Fruit fly (Drosophila melanogaster) whole organism, embryonic: ENCODE data around the gene MtnF.
A peak's percentile ranks its signal among the peaks of the same experiment; 100 is the strongest.

Source experiments
- Aef1 ChIP-seq: fragments of 200-800 bp; sonication (Bioruptor generic); IDR thresholded peaks from 3 replicates; pipeline ENCODE4 v1.3.6; 2022; ENCODE audit warnings: missing biosample characterization, missing genetic modification characterization
- BEAF-32 ChIP-seq: fragments of 200-800 bp; sonication (Bioruptor generic); optimal IDR thresholded peaks from 3 replicates; lab custom pipeline; 2017; ENCODE audit warnings: missing biosample characterization, missing genetic modification characterization, mild to moderate bottlenecking, moderate library complexity, missing genetic modification reagents
- CG10209 ChIP-seq: fragments of 200-800 bp; sonication (Bioruptor generic); optimal IDR thresholded peaks from 3 replicates; lab custom pipeline; 2017; ENCODE audit warnings: missing biosample characterization, mild to moderate bottlenecking, missing genetic modification characterization, missing genetic modification reagents
- CG1024 ChIP-seq: fragments of 200-800 bp; sonication (Bioruptor generic); IDR thresholded peaks from 2 replicates; pipeline ENCODE4 v1.3.6; 2022; ENCODE audit warnings: missing biosample characterization, missing genetic modification characterization
- CG10654 ChIP-seq: fragments of 200-800 bp; sonication (Bioruptor generic); optimal IDR thresholded peaks from 2 replicates; lab custom pipeline; 2016; ENCODE audit warnings: missing biosample characterization, missing genetic modification characterization
- CG11093 ChIP-seq: fragments of 200-800 bp; sonication (Bioruptor generic); IDR thresholded peaks from 3 replicates; pipeline ENCODE4 v1.3.6; 2022; ENCODE audit warnings: missing biosample characterization, missing genetic modification characterization
- CG11247 ChIP-seq: fragments of 200-800 bp; sonication (Bioruptor generic); IDR thresholded peaks from 2 replicates; pipeline ENCODE4 v1.3.6; 2022; ENCODE audit warnings: missing biosample characterization, missing genetic modification characterization
- CG11723 ChIP-seq: fragments of 200-800 bp; sonication (Bioruptor generic); optimal IDR thresholded peaks from 2 replicates; lab custom pipeline; 2017; ENCODE audit warnings: missing biosample characterization, mild to moderate bottlenecking, missing genetic modification characterization
- CG12236 ChIP-seq: fragments of 200-800 bp; sonication (Bioruptor generic); optimal IDR thresholded peaks from 2 replicates; lab custom pipeline; 2016; ENCODE audit warnings: missing biosample characterization, missing genetic modification characterization
- CG12769 ChIP-seq: fragments of 200-800 bp; sonication (Bioruptor generic); optimal IDR thresholded peaks from 2 replicates; lab custom pipeline; 2019; ENCODE audit warnings: missing biosample characterization, mild to moderate bottlenecking, missing genetic modification characterization, moderate library complexity
- CG13624 ChIP-seq: fragments of 200-800 bp; sonication (Bioruptor generic); optimal IDR thresholded peaks from 2 replicates; lab custom pipeline; 2016; ENCODE audit warnings: missing biosample characterization, missing genetic modification characterization
- CG14965 ChIP-seq: fragments of 200-800 bp; sonication (Bioruptor generic); optimal IDR thresholded peaks from 2 replicates; lab custom pipeline; 2016; ENCODE audit warnings: missing biosample characterization, missing genetic modification characterization, borderline replicate concordance
- CG16863 ChIP-seq: fragments of 200-800 bp; sonication (Bioruptor generic); optimal IDR thresholded peaks from 3 replicates; lab custom pipeline; 2016; ENCODE audit warnings: missing biosample characterization, missing genetic modification characterization
- CG17361 ChIP-seq: fragments of 200-800 bp; sonication (Bioruptor generic); IDR thresholded peaks from 3 replicates; pipeline ENCODE4 v1.3.6; 2022; ENCODE audit warnings: missing biosample characterization, missing genetic modification characterization
- CG2202 ChIP-seq: fragments of 200-800 bp; sonication (Bioruptor generic); optimal IDR thresholded peaks from 2 replicates; lab custom pipeline; 2018; ENCODE audit warnings: missing biosample characterization, mild to moderate bottlenecking, missing genetic modification characterization
- CG31388 ChIP-seq: fragments of 200-800 bp; sonication (Bioruptor generic); optimal IDR thresholded peaks from 2 replicates; lab custom pipeline; 2016; ENCODE audit warnings: missing biosample characterization, missing genetic modification characterization
- CG3163 ChIP-seq: fragments of 200-800 bp; sonication (Bioruptor generic); optimal IDR thresholded peaks from 3 replicates; lab custom pipeline; 2016; ENCODE audit warnings: missing biosample characterization, missing genetic modification characterization
- CG42726 ChIP-seq: fragments of 200-800 bp; sonication (Bioruptor generic); IDR thresholded peaks from 2 replicates; pipeline ENCODE4 v1.3.6; 2022; ENCODE audit warnings: missing biosample characterization, missing genetic modification characterization; ENCODE audit not compliant: partially characterized antibody
- CG5953 ChIP-seq: fragments of 200-800 bp; sonication (Bioruptor generic); IDR thresholded peaks from 2 replicates; pipeline ENCODE4 v1.3.6; 2022; ENCODE audit warnings: missing biosample characterization, missing genetic modification characterization
- CG6272 ChIP-seq: fragments of 200-800 bp; sonication (Bioruptor generic); IDR thresholded peaks from 2 replicates; pipeline ENCODE4 v1.3.6; 2022; ENCODE audit warnings: missing biosample characterization, missing genetic modification characterization
- CG7786 ChIP-seq: fragments of 200-800 bp; sonication (Bioruptor generic); optimal IDR thresholded peaks from 2 replicates; lab custom pipeline; 2016; ENCODE audit warnings: missing biosample characterization, missing genetic modification characterization
- CG8388 ChIP-seq: fragments of 200-800 bp; sonication (Bioruptor generic); optimal IDR thresholded peaks from 2 replicates; lab custom pipeline; 2019; ENCODE audit warnings: missing biosample characterization, mild to moderate bottlenecking, missing genetic modification characterization, moderate library complexity
- CG8478 ChIP-seq: fragments of >200 bp; optimal IDR thresholded peaks from 2 replicates; lab custom pipeline; 2018
- CG9876 ChIP-seq: fragments of 200-800 bp; sonication (Bioruptor generic); optimal IDR thresholded peaks from 2 replicates; lab custom pipeline; 2016; ENCODE audit warnings: missing biosample characterization, missing genetic modification characterization
- D19A ChIP-seq: fragments of 200-800 bp; optimal IDR thresholded peaks from 3 replicates; lab custom pipeline; 2019; ENCODE audit warnings: missing biosample characterization, mild to moderate bottlenecking, missing genetic modification characterization, moderate library complexity
- Dll ChIP-seq: fragments of 200-800 bp; sonication (Bioruptor generic); IDR thresholded peaks from 4 replicates; pipeline ENCODE4 v1.3.6; 2022; ENCODE audit warnings: missing biosample characterization, missing genetic modification characterization; ENCODE audit not compliant: partially characterized antibody
- Elba2 ChIP-seq: fragments of 200-800 bp; sonication (Bioruptor generic); optimal IDR thresholded peaks from 3 replicates; lab custom pipeline; 2016; ENCODE audit warnings: missing biosample characterization, missing genetic modification characterization
- Gug ChIP-seq: fragments of 200-800 bp; sonication (Bioruptor generic); IDR thresholded peaks from 4 replicates; pipeline ENCODE4 v1.3.6; 2022; ENCODE audit warnings: missing biosample characterization, missing genetic modification characterization
- Hr39 ChIP-seq: fragments of >200 bp; optimal IDR thresholded peaks from 2 replicates; lab custom pipeline; 2017
- Hsf ChIP-seq: fragments of 200-800 bp; sonication (Bioruptor generic); optimal IDR thresholded peaks from 3 replicates; lab custom pipeline; 2016; ENCODE audit warnings: missing biosample characterization, missing genetic modification characterization
- Lpt ChIP-seq: fragments of >200 bp; optimal IDR thresholded peaks from 2 replicates; lab custom pipeline; 2018; ENCODE audit warnings: missing biosample characterization, missing genetic modification characterization
- MESR4 ChIP-seq: fragments of 200-800 bp; sonication (Bioruptor generic); optimal IDR thresholded peaks from 2 replicates; lab custom pipeline; 2018; ENCODE audit warnings: missing biosample characterization, mild to moderate bottlenecking, missing genetic modification characterization, moderate library complexity
- Med ChIP-seq: fragments of 200-800 bp; sonication (Bioruptor generic); peaks from one replicate; lab custom pipeline; 2016; ENCODE audit warnings: missing biosample characterization, missing genetic modification characterization, mild to moderate bottlenecking, inconsistent platforms, moderate library complexity
- Opbp ChIP-seq: fragments of 200-800 bp; sonication (Bioruptor generic); IDR thresholded peaks from 3 replicates; pipeline ENCODE4 v1.3.6; 2022; ENCODE audit warnings: missing biosample characterization, missing genetic modification characterization; ENCODE audit not compliant: partially characterized antibody
- Optix ChIP-seq: fragments of 200-800 bp; sonication (Bioruptor generic); IDR thresholded peaks from 3 replicates; pipeline ENCODE4 v1.3.6; 2022; ENCODE audit warnings: missing biosample characterization, missing genetic modification characterization
- Sry-β ChIP-seq: fragments of 200-800 bp; sonication (Bioruptor generic); optimal IDR thresholded peaks from 2 replicates; lab custom pipeline; 2018; ENCODE audit warnings: missing biosample characterization, mild to moderate bottlenecking, missing genetic modification characterization, moderate library complexity
- abd-A ChIP-seq: fragments of 200-800 bp; sonication (Bioruptor generic); optimal IDR thresholded peaks from 3 replicates; lab custom pipeline; 2019; ENCODE audit warnings: missing biosample characterization, mild to moderate bottlenecking, missing genetic modification characterization, moderate library complexity
- cas ChIP-seq: fragments of 200-800 bp; sonication (Bioruptor generic); IDR thresholded peaks from 2 replicates; pipeline ENCODE4 v1.3.6; 2022; ENCODE audit warnings: missing biosample characterization, missing genetic modification characterization
- corto ChIP-seq: fragments of 200-800 bp; sonication (Bioruptor generic); optimal IDR thresholded peaks from 2 replicates; lab custom pipeline; 2016; ENCODE audit warnings: missing biosample characterization, mild to moderate bottlenecking, missing genetic modification characterization, moderate library complexity
- dati ChIP-seq: fragments of 200-800 bp; sonication (Bioruptor generic); IDR thresholded peaks from 2 replicates; pipeline ENCODE4 v1.3.6; 2022; ENCODE audit warnings: missing biosample characterization, missing genetic modification characterization
- esg ChIP-seq: fragments of 200-800 bp; sonication (Bioruptor generic); conservative IDR thresholded peaks from 2 replicates; pipeline ENCODE4 v1.3.6; 2022; ENCODE audit warnings: missing biosample characterization, missing genetic modification characterization
- gfzf ChIP-seq: fragments of 200-800 bp; sonication (Bioruptor generic); optimal IDR thresholded peaks from 2 replicates; lab custom pipeline; 2016; ENCODE audit warnings: missing biosample characterization, mild to moderate bottlenecking, missing genetic modification characterization, moderate library complexity
- hbn ChIP-seq: fragments of 200-800 bp; sonication (Bioruptor generic); IDR thresholded peaks from 2 replicates; pipeline ENCODE4 v1.3.6; 2022; ENCODE audit warnings: missing biosample characterization, missing genetic modification characterization; ENCODE audit not compliant: partially characterized antibody
- mld ChIP-seq: fragments of 200-800 bp; sonication (Bioruptor generic); IDR thresholded peaks from 3 replicates; pipeline ENCODE4 v1.3.6; 2022; ENCODE audit warnings: missing biosample characterization, missing genetic modification characterization; ENCODE audit not compliant: partially characterized antibody
- nom ChIP-seq: fragments of 200-800 bp; sonication (Bioruptor generic); optimal IDR thresholded peaks from 2 replicates; lab custom pipeline; 2017; ENCODE audit warnings: missing biosample characterization, missing genetic modification characterization, mild to moderate bottlenecking, moderate library complexity, missing genetic modification reagents
- peb ChIP-seq: fragments of 200-800 bp; sonication (Bioruptor generic); IDR thresholded peaks from 2 replicates; pipeline ENCODE4 v1.3.6; 2022; ENCODE audit warnings: missing biosample characterization, missing genetic modification characterization
- ro ChIP-seq: fragments of 200-800 bp; sonication (Bioruptor generic); IDR thresholded peaks from 2 replicates; pipeline ENCODE4 v1.3.6; 2022; ENCODE audit warnings: missing biosample characterization, missing genetic modification characterization
- stc ChIP-seq: fragments of 200-800 bp; sonication (Bioruptor generic); IDR thresholded peaks from 2 replicates; pipeline ENCODE4 v1.3.6; 2022; ENCODE audit warnings: missing biosample characterization, missing genetic modification characterization
- tin ChIP-seq: fragments of 200-800 bp; sonication (Bioruptor generic); optimal IDR thresholded peaks from 3 replicates; lab custom pipeline; 2016; ENCODE audit warnings: missing biosample characterization, missing genetic modification characterization
- trem ChIP-seq: fragments of 200-800 bp; optimal IDR thresholded peaks from 3 replicates; lab custom pipeline; 2019; ENCODE audit warnings: missing biosample characterization, mild to moderate bottlenecking, missing genetic modification characterization, moderate library complexity
- vvl ChIP-seq: fragments of 200-800 bp; sonication (Bioruptor generic); IDR thresholded peaks from 2 replicates; pipeline ENCODE4 v1.3.6; 2022; ENCODE audit warnings: missing biosample characterization, missing genetic modification characterization
- z ChIP-seq: fragments of 200-800 bp; sonication (Bioruptor generic); IDR thresholded peaks from 3 replicates; pipeline ENCODE4 v1.3.6; 2022; ENCODE audit warnings: missing biosample characterization, missing genetic modification characterization

The MtnF gene

dm6 chr3R:24585042-24585698, 49.8 kb downstream of the MtnF start, which contains the start of the genes CG13625 and mld (continued):
- TF ChIP-seq Sry-β (GFP tag; lab: Kevin White, UChicago) (no peak), Opbp (no peak), Lpt (GFP tag; lab: Kevin White, UChicago) (no peak), CG16863 (GFP tag; lab: Kevin White, UChicago) (peak; percentile 28), peb (GFP tag; lab: Robert Waterston, UW) (no peak), z (GFP tag; lab: Robert Waterston, UW) (no peak), CG10209 (GFP tag; lab: Kevin White, UChicago) (no peak), CG14965 (GFP tag; lab: Kevin White, UChicago) (no peak), CG17361 (no peak), cas (GFP tag; lab: Robert Waterston, UW) (no peak), stc (no peak), Optix (GFP tag; lab: Robert Waterston, UW) (no peak), corto (GFP tag; lab: Kevin White, UChicago) (no peak), Elba2 (GFP tag; lab: Kevin White, UChicago) (no peak), gfzf (peak; percentile 80), Hsf (GFP tag; lab: Kevin White, UChicago) (no peak), ro (GFP tag; lab: Robert Waterston, UW) (no peak), abd-A (peak; percentile 81), CG8478 (lab: Kevin White, UChicago) (no peak), trem (tag; lab: Kevin White, UChicago) (peak; percentile 47), Aef1 (no peak), CG1024 (no peak), CG11723 (GFP tag; lab: Kevin White, UChicago) (no peak), dati (GFP tag; lab: Robert Waterston, UW) (no peak), CG31388 (no peak), CG6272 (GFP tag; lab: Robert Waterston, UW) (no peak), MESR4 (GFP tag; lab: Kevin White, UChicago) (peak; percentile 28), tin (GFP tag; lab: Kevin White, UChicago) (peak; percentile 26), vvl (GFP tag; lab: Robert Waterston, UW) (no peak), D19A (tag; lab: Kevin White, UChicago) (no peak), CG3163 (no peak), CG8388 (GFP tag; lab: Kevin White, UChicago) (no peak), CG10654 (no peak), CG13624 (GFP tag; lab: Kevin White, UChicago) (peak; percentile 27), CG12769 (tag; lab: Kevin White, UChicago) (no peak), mld (GFP tag; lab: Robert Waterston, UW) (no peak), hbn (GFP tag; lab: Robert Waterston, UW) (no peak), CG7786 (GFP tag; lab: Kevin White, UChicago) (no peak), CG12236 (GFP tag; lab: Kevin White, UChicago) (no peak), Hr39 (lab: Kevin White, UChicago) (no peak), CG11093 (no peak), BEAF-32 (GFP tag; lab: Kevin White, UChicago) (peak; percentile 71), Med (GFP tag; lab: Kevin White, UChicago) (peak; percentile 86), nom (GFP tag; lab: Kevin White, UChicago) (no peak), CG11247 (no peak), Dll (GFP tag; lab: Robert Waterston, UW) (no peak), CG2202 (no peak), CG42726 (GFP tag; lab: Robert Waterston, UW) (no peak), Gug (GFP tag; lab: Robert Waterston, UW) (no peak), esg (GFP tag; lab: Robert Waterston, UW) (no peak), CG9876 (GFP tag; lab: Kevin White, UChicago) (no peak), CG5953 (no peak)
